Worm (Caenorhabditis elegans): ENCODE data around the gene C14E2.1.

The C14E2.1 gene

DNA sequence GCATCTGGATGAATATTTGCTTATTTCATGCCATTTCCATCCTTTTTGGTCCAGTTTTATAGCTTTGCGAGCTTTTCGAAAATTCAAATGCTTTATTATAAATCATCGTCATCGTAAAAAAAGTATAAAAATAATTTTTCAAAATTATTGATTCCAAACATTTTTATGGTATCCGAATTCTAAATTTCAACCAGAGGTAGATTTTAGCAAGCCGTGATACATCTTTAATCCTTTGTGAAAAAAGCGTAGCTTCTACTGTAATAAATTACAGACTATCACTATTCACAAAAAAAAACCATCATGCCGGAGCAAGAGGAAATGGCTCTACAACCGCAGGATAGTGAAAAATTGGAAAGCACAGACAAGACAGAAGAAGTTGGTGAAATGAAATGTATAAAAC is at the start of gene C14E2.1:
C14E2.1 (plus strand) TSS at position 301 of the 400 bp plus-strand sequence.
- TF ChIP-seq unc-62 (GFP tag; optimal IDR thresholded peaks at IDR 0.05), result no peak

DNA sequence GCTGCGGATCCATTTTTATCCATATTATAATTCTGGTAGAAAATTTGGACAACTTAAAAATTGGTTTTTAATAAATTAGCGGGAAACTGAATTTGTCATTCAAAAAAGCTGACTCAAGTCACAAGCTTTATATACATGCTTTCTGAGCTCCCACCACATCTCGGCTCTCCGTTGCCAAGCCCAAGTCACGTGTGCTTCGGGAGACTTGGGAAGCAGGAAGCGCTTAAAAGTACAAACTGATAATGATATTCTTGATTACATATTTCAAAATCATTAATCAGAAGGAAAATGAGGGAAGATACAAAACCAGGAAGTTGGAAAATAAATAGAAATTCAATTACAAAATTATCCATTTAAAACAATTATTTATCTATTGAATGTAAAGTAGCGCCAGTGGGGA is 48.3 kb upstream of the C14E2.1 start, which contains the start of gene elc-2:
elc-2 (minus strand) TSS at position 101 of the 400 bp plus-strand sequence.
- no peak for TF ChIP-seq unc-62 (GFP tag; optimal IDR thresholded peaks at IDR 0.05)

DNA sequence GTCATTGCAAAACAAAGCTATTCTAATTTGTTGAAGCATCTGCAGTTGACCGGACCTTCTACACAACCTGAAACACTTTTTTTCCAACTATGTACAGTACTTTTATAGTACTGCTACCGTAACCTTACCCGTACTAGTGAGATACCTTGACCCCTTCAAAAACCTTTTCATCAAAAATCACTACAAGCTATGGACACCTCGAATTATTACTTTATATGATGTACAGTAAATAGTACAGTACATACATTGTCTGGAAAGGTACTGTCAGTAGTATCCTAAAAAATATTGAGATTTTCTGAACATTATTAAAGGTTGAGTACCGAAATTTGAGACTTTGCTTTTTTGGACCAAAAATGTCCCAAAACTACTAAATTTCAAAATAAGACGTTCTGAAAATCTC is 40.6 kb upstream of the C14E2.1 start:
- no peak for TF ChIP-seq unc-62 (GFP tag; optimal IDR thresholded peaks at IDR 0.05)

DNA sequence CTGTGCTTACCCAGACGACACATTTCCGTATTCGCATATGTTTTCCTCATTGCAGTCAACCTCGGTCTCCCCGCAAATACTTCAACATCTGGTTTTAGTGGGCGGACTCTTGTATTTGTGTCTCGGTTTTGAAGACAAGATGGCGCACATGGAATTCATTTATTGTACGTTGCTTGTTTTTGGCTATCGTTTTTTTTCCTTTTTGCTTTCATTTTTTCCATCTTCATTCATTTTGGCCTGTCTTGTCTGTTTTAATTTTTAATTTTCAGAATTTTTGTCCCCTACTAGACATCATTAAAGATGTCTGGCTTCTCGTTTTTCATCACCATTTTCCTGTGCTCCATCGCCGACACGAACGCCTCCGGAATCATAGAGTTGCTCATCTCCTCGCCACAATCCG is 39.7 kb upstream of the C14E2.1 start, which contains the start of gene arg-1:
arg-1 (plus strand) TSS at position 301 of the 400 bp plus-strand sequence.
- no peak for TF ChIP-seq unc-62 (GFP tag; optimal IDR thresholded peaks at IDR 0.05)

DNA sequence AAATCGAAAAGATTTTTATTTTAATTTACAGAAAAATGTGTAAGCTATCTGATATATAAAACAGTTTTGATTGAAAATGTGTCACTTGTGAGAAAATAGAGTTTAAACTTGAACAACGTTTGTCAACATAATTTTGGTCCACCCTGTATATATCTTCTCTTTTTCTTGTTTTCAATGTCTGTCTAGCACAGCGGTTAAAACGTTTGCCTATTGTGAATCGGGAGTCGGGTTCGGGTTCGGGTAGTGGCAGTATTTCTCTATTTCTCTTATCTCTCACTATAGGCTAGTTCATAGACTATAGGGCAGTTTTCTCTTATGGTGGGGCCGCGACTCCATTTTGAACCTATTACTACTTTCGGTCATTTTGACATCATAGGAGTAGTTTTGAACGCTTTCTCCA is 35.2 kb upstream of the C14E2.1 start:
- no peak for TF ChIP-seq unc-62 (GFP tag; optimal IDR thresholded peaks at IDR 0.05)

DNA sequence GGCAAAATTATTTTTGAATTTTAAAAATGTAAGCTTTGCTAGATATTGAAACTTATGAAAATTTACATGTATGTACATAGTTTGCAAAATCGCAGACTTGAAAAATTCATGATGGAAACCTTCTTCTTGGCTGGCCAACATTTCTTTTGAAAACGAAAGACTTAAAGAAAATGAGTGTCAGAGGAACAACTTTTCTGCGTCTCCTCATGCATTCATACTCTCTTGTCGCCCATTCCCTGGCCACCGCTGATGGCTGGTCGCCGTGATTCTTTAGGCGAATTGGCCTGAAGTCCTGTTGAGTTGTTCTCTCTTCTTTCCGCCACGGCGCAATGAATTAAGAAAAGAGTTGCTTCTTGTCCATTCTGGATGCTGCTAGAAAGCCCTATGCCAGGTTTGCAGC is 30.2 kb upstream of the C14E2.1 start:
- no peak for TF ChIP-seq unc-62 (GFP tag; optimal IDR thresholded peaks at IDR 0.05)

DNA sequence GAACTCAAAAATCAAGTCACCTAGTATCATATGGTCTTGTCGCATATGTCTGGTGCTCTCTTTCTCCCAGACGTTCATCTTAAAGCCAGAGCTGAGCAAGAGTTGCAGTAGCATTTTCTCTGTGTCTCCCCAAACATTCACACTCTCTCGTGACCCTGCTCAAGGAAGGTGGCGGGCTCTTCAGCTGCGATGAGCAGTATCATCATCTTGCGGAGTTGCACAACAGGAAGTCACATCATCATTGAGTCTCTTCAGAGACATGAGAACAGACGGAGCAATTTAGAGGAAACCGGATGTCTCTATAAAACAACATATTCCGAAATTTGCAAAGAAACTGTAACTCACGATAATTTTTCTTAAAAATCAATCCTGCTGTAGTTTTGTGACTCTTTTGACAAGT is 27.7 kb upstream of the C14E2.1 start:
- TF ChIP-seq unc-62 (GFP tag; optimal IDR thresholded peaks at IDR 0.05), result no peak

DNA sequence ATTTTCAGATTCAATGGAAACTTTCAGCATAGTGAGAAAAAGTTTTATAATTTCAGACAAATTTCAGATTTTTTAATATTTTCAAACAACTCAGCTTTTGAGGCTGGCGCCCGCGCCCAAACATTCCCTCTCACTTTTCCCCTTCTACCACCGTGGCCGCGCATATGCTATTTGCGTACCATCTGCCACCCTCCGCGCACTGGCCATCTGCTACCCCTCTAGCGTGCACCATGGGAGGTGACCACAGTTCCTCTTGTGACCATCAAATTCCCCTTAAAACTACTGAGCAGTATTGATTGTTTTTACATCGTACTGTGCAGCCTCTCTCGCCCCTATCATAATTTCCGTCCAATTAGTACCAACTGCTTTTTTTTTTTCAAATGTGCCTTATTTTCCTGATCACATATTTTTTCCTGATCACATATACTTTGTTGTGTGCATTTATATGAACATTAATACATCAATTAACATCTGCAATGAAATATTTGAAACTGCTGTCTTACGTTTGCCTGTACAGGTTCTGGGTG is 25.2 kb upstream of the C14E2.1 start, which contains the start of gene C14E2.11:
C14E2.11 (plus strand) TSS at position 477 of the 527 bp plus-strand sequence.
- TF ChIP-seq unc-62 (GFP tag; optimal IDR thresholded peaks at IDR 0.05), result no peak

DNA sequence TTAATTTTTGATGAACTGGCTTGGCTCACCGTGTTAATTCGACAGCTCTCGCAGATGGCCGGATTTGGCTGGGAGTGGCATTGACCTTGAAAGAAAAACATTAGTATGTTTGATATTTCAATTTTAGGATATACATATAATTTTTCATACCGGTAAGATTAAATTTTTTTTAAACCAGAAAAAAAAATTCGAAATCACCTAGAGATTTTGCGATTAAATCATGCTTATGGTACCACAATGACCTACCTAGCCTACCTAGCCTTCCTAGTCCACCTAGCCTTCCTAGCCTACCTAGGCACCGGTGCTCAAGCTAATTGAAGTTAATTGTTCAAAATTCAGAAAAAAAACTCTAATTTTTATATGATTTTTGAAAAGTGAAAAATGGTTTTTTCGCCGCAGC is 14.8 kb upstream of the C14E2.1 start, which contains the start of gene C14E2.3:
C14E2.3 (minus strand) TSS at position 101 of the 400 bp plus-strand sequence.
- no peak for TF ChIP-seq unc-62 (GFP tag; optimal IDR thresholded peaks at IDR 0.05)

DNA sequence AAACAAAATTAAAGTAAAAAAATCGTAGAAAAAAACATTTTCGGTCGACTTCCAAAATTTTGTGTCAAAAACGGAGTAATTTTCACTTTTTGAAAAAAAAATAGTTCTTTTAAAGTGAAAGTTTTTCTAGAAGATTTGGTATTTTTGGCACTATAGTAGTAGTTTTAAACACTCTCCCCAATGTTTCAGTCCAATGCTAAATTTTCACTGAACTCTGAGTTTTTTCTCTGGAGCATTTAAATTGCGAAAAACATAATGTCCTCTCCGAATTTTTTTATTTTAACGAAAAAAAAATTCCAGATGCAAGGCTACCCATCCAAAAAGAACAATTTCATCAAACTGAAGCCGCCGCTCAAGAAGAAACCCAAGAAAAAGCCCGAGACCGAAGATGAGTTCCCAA is 10.2 kb upstream of the C14E2.1 start, which contains the start of gene C14E2.7:
C14E2.7 (plus strand) TSS at position 301 of the 400 bp plus-strand sequence.
- no peak for TF ChIP-seq unc-62 (GFP tag; optimal IDR thresholded peaks at IDR 0.05)

DNA sequence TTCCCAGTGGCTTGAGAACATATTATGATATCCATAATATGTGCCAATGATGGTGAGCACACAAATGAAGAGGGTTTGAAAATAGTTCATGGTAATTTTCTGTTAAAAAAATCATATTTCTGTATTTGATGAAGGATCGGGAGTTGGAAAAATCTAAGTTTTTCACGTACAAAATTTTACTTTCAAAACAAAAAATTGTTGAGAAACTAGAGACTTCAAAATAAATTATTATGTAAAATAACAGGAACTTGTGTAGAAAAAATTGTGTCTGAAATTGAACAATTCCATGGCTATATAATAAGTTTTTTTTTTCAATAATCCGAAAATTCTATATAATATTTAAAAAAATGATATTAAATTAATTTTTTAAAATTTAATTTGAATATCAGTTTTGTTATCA is 5.0 kb upstream of the C14E2.1 start, which contains the start of gene C14E2.4:
C14E2.4 (minus strand) TSS at position 101 of the 400 bp plus-strand sequence.
- no peak for TF ChIP-seq unc-62 (GFP tag; optimal IDR thresholded peaks at IDR 0.05)

DNA sequence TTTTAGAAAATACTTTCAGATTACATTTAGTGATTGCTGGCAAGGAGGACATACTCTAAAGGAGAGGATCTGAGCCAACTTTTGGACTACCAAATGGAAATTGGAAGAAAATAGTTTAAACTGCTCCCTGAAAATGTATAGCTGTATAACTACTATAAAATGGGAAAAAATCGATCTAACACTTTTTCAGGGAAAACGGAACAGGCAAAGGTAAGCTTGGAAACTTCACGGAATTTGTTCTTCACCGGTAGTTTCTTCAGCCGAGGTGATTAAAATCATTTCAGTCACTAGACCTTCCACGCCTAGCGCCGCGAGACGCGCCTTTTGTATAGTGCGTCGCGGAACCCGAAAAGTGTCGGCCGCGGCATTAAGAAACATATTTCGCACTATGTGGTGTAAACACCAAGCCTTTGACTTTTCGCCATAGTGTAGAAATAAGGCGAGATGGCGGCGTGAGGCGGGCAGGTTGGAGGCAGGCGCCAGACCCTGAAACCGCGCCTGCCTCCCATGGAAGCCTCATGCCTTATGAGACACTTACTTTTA is 905 bp upstream of the C14E2.1 start, which contains the start of gene C14E2.5:
C14E2.5 (minus strand) TSS at position 51 of the 543 bp plus-strand sequence.
- no peak for TF ChIP-seq unc-62 (GFP tag; optimal IDR thresholded peaks at IDR 0.05)

DNA sequence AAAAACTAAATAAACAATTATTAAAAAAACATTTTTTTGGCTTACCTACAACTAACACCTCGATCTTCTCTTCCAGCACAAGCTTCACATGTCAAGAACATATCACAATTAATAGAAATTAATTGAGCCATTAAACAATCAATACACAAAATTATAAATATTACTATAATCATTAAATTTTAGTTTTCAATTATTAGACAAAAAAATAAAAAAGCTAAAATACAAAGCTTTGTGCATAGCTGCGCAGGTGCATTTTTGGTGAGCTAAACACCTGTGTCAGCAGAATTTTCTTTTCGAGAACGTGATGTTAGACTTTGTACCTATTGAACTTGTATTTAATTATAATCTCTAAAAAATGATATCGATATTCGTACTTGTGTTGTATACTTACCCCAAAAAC is 3.7 kb downstream of the C14E2.1 start, which contains the start of gene C14E2.6:
C14E2.6 (minus strand) TSS at position 101 of the 400 bp plus-strand sequence.
- TF ChIP-seq unc-62 (GFP tag; optimal IDR thresholded peaks at IDR 0.05), result no peak

DNA sequence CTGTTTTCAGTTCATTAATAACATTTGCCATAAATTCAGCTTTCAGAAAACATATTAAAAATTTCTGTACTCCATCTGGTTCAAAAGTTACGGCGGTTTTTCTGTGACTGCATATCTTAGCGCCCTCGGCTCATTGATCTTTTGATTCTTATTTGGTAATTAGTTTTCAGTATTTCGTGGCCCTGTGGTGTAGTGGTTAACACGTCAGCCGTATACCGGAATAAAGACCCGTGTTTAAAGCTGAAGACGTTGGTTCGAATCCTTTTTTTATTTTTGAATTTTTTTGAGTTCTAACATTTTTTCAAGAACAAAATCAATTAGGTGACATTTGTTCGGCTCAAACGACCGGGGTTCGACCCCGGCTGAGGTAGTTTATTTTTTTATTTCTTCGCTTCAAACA is 4.2 kb downstream of the C14E2.1 start:
- no peak for TF ChIP-seq unc-62 (GFP tag; optimal IDR thresholded peaks at IDR 0.05)

DNA sequence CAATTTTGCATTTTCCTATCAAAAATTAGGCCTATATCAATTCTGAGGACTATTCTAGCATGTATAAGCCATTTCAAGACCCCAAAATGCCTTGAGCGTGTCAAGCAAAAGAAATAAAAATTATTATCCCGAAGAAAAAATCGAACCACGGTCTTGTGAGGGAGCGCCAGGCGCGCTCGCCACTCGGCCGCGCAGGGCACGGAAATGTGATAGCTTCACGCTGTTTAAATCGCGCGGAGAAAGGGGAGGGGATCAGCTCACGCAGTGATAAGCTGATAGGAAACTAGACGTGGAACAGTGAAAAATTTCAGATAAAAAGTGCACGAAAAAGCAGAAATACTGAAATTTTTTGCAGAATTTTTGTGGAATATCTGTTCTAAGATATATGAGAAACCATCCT is 11.4 kb downstream of the C14E2.1 start:
- no peak for TF ChIP-seq unc-62 (GFP tag; optimal IDR thresholded peaks at IDR 0.05)

DNA sequence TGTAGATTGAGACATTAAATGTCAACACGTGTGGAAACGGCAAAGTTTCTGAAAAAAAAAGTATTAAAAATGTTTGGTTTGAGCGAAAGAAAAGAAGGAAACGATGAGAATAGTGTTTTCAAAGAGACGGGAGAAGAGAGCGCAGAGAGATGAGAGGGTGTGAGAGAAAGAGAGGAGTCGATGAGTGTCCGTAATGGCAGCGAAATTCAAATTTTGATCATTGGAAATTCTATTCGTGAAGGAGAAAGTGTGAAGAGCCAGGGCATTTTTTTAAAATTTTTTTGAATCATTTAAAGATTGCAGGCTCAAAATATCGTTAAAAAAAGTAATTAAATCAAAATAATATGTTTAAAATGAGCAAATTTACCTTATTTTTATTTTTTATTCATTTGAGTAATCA is 19.2 kb downstream of the C14E2.1 start, which contains the start of gene T26C11.4:
T26C11.4 (minus strand) TSS at position 54 of the 400 bp plus-strand sequence.
- TF ChIP-seq unc-62 (GFP tag; optimal IDR thresholded peaks at IDR 0.05), result no peak

DNA sequence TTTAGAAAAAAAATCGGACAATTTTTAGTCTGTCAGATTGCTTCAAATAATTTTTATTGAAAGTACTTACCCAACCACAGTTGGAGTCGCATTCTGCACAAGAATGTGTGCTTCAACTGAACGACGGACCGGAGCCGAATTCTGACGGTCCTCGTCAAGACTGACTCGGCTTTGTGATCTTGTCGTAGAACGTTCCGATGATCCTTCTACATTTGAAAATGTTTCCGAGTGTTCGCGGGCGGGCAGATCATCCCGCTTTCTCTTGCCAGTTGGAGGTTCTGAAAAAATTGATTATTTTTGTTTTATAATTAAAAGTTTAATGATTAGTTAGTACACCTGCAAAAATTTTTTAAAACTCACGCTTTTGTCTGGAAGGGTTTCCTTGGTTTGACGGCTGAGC is 21.4 kb downstream of the C14E2.1 start:
- no peak for TF ChIP-seq unc-62 (GFP tag; optimal IDR thresholded peaks at IDR 0.05)
